Worm (Caenorhabditis elegans) whole organism, mixed stage, embryonic: Measurements from ENCODE around the gene srx-104.

Experiments used
- M03D4.4 ChIP-seq: sonication (generic microtip); optimal IDR thresholded peaks from 2 replicates; lab custom pipeline; 2017; ENCODE audit warnings: mild to moderate bottlenecking, missing genetic modification characterization, missing compliant biosample characterization
- bed-3 ChIP-seq: fragments of 200-800 bp; sonication (Bioruptor generic); optimal IDR thresholded peaks from 3 replicates; lab custom pipeline; 2018; ENCODE audit warnings: mild to moderate bottlenecking, missing genetic modification characterization, moderate library complexity, missing compliant biosample characterization
- blmp-1 ChIP-seq: fragments of 150-350 bp; optimal IDR thresholded peaks from 2 replicates; lab custom pipeline; 2014; ENCODE audit warnings: missing biosample characterization, missing genetic modification characterization
- ceh-39 ChIP-seq: fragments of 150-350 bp; optimal IDR thresholded peaks from 2 replicates; lab custom pipeline; 2014; ENCODE audit warnings: missing biosample characterization, missing genetic modification characterization
- ceh-83 ChIP-seq: fragments of 200-800 bp; sonication (Bioruptor generic); optimal IDR thresholded peaks from 2 replicates; lab custom pipeline; 2018; ENCODE audit warnings: mild to moderate bottlenecking, missing genetic modification characterization, missing compliant biosample characterization
- ces-1 ChIP-seq: fragments of 150-350 bp; optimal IDR thresholded peaks from 2 replicates; lab custom pipeline; 2014; ENCODE audit warnings: missing biosample characterization, missing genetic modification reagents, missing genetic modification characterization
- cnd-1 ChIP-seq: fragments of 200-800 bp; sonication (Bioruptor generic); optimal IDR thresholded peaks from 2 replicates; lab custom pipeline; 2018; ENCODE audit warnings: mild to moderate bottlenecking, missing genetic modification characterization, missing compliant biosample characterization
- drap-1 ChIP-seq: fragments of 200-800 bp; sonication (Bioruptor generic); optimal IDR thresholded peaks from 3 replicates; lab custom pipeline; 2018; ENCODE audit warnings: mild to moderate bottlenecking, missing genetic modification characterization, missing compliant biosample characterization
- elt-1 ChIP-seq: sonication (generic microtip); optimal IDR thresholded peaks from 2 replicates; lab custom pipeline; 2017; ENCODE audit warnings: missing genetic modification characterization, mild to moderate bottlenecking, missing compliant biosample characterization, antibody characterized with exemption, moderate library complexity, borderline replicate concordance; ENCODE audit not compliant: insufficient read depth
- elt-3 ChIP-seq: fragments of 150-350 bp; optimal IDR thresholded peaks from 2 replicates; lab custom pipeline; 2014; ENCODE audit warnings: missing biosample characterization, missing genetic modification characterization
- flh-1 ChIP-seq: fragments of 200-800 bp; sonication (Bioruptor generic); optimal IDR thresholded peaks from 2 replicates; lab custom pipeline; 2018; ENCODE audit warnings: mild to moderate bottlenecking, missing genetic modification characterization, moderate library complexity, missing compliant biosample characterization
- ham-2 ChIP-seq: fragments of 200-800 bp; sonication (Bioruptor generic); optimal IDR thresholded peaks from 2 replicates; lab custom pipeline; 2018; ENCODE audit warnings: mild to moderate bottlenecking, missing genetic modification characterization, missing compliant biosample characterization
- hlh-1 ChIP-seq: fragments of 150-350 bp; optimal IDR thresholded peaks from 2 replicates; lab custom pipeline; 2014; ENCODE audit warnings: missing biosample characterization, missing genetic modification reagents, missing genetic modification characterization
- lin-32 ChIP-seq: fragments of 200-800 bp; sonication (Bioruptor generic); optimal IDR thresholded peaks from 2 replicates; lab custom pipeline; 2018; ENCODE audit warnings: mild to moderate bottlenecking, missing genetic modification characterization, missing compliant biosample characterization
- lsy-2 ChIP-seq: fragments of 150-350 bp; optimal IDR thresholded peaks from 2 replicates; lab custom pipeline; 2014; ENCODE audit warnings: missing biosample characterization, missing genetic modification characterization
- mab-5 ChIP-seq: fragments of 150-350 bp; optimal IDR thresholded peaks from 2 replicates; lab custom pipeline; 2014; ENCODE audit warnings: missing biosample characterization, missing genetic modification characterization
- mep-1 ChIP-seq: fragments of 150-350 bp; optimal IDR thresholded peaks from 2 replicates; lab custom pipeline; 2017; ENCODE audit warnings: missing biosample characterization, missing genetic modification reagents, missing genetic modification characterization, inconsistent platforms
- mls-2 ChIP-seq: sonication (generic microtip); optimal IDR thresholded peaks from 2 replicates; lab custom pipeline; 2016; ENCODE audit warnings: mild to moderate bottlenecking, missing genetic modification characterization, moderate library complexity, missing compliant biosample characterization
- nhr-12 ChIP-seq: fragments of 150-350 bp; optimal IDR thresholded peaks from 2 replicates; lab custom pipeline; 2014; ENCODE audit warnings: missing biosample characterization, missing genetic modification characterization
- nhr-2 ChIP-seq: fragments of 150-350 bp; optimal IDR thresholded peaks from 2 replicates; lab custom pipeline; 2014; ENCODE audit warnings: missing biosample characterization, missing genetic modification characterization
- nhr-237 ChIP-seq: fragments of 150-350 bp; optimal IDR thresholded peaks from 2 replicates; lab custom pipeline; 2014; ENCODE audit warnings: missing biosample characterization, missing genetic modification characterization
- nhr-28 ChIP-seq: fragments of 150-350 bp; optimal IDR thresholded peaks from 2 replicates; lab custom pipeline; 2014; ENCODE audit warnings: missing biosample characterization, missing genetic modification characterization
- nhr-76 ChIP-seq: sonication (generic microtip); optimal IDR thresholded peaks from 2 replicates; lab custom pipeline; 2017; ENCODE audit warnings: missing biosample characterization, missing genetic modification characterization
- pha-4 ChIP-seq: fragments of 150-350 bp; optimal IDR thresholded peaks from 2 replicates; lab custom pipeline; 2018; ENCODE audit warnings: missing biosample characterization, missing genetic modification reagents, missing genetic modification characterization
- sem-2 ChIP-seq: fragments of 200-800 bp; sonication (Bioruptor generic); optimal IDR thresholded peaks from 2 replicates; lab custom pipeline; 2018; ENCODE audit warnings: mild to moderate bottlenecking, missing genetic modification characterization, missing compliant biosample characterization
- snpc-4 ChIP-seq: fragments of 150-350 bp; optimal IDR thresholded peaks from 2 replicates; lab custom pipeline; 2014; ENCODE audit warnings: missing biosample characterization, missing genetic modification characterization
- sptf-1 ChIP-seq: sonication (generic microtip); optimal IDR thresholded peaks from 2 replicates; lab custom pipeline; 2017; ENCODE audit warnings: mild to moderate bottlenecking, missing genetic modification characterization, moderate library complexity, missing compliant biosample characterization
- tbx-8 ChIP-seq: fragments of 200-800 bp; sonication (Bioruptor generic); optimal IDR thresholded peaks from 2 replicates; lab custom pipeline; 2018; ENCODE audit warnings: mild to moderate bottlenecking, missing genetic modification characterization, moderate library complexity, missing compliant biosample characterization
- unc-120 ChIP-seq: sonication (generic microtip); optimal IDR thresholded peaks from 2 replicates; lab custom pipeline; 2017; ENCODE audit warnings: missing genetic modification characterization, missing compliant biosample characterization; ENCODE audit not compliant: poor library complexity, severe bottlenecking
- unc-39 ChIP-seq: fragments of 150-350 bp; optimal IDR thresholded peaks from 2 replicates; lab custom pipeline; 2014; ENCODE audit warnings: missing biosample characterization, missing genetic modification characterization
- unc-62 ChIP-seq: fragments of 150-350 bp; optimal IDR thresholded peaks from 2 replicates; lab custom pipeline; 2014; ENCODE audit warnings: missing biosample characterization, missing genetic modification reagents, missing genetic modification characterization
- zip-8 ChIP-seq: fragments of 150-350 bp; optimal IDR thresholded peaks from 2 replicates; lab custom pipeline; 2014; ENCODE audit warnings: missing biosample characterization, missing genetic modification characterization
- ztf-11 ChIP-seq: fragments of 150-350 bp; optimal IDR thresholded peaks from 2 replicates; lab custom pipeline; 2014; ENCODE audit warnings: missing biosample characterization, missing genetic modification characterization

Gene srx-104

ce11 chrII:3678978-3679377, 20.5 kb downstream of the srx-104 start:
- no peak for TF ChIP-seq tbx-8 (GFP tag; lab: Kevin White, UChicago)
- no peak for TF ChIP-seq bed-3 (GFP tag; lab: Kevin White, UChicago)
- TF ChIP-seq nhr-76 (tag; lab: Kevin White, UChicago) = no peak
- no peak for TF ChIP-seq nhr-28
- TF ChIP-seq mep-1 (tag; lab: Kevin White, UChicago) = no peak
- no peak for TF ChIP-seq ham-2 (GFP tag; lab: Kevin White, UChicago)
- TF ChIP-seq zip-8 (tag; lab: Kevin White, UChicago) = no peak
- TF ChIP-seq unc-120 (tag; lab: Kevin White, UChicago) = no peak
- TF ChIP-seq unc-62 (GFP tag; lab: Kevin White, UChicago) = no peak
- no peak for TF ChIP-seq drap-1 (GFP tag; lab: Kevin White, UChicago)
- TF ChIP-seq cnd-1 = no peak
- TF ChIP-seq nhr-2 (tag; lab: Kevin White, UChicago) = no peak
- no peak for TF ChIP-seq pha-4 (tag; lab: Kevin White, UChicago)
- no peak for TF ChIP-seq elt-1 (tag; lab: Kevin White, UChicago)
- TF ChIP-seq ceh-83 (GFP tag; lab: Kevin White, UChicago) = no peak
- no peak for TF ChIP-seq nhr-237 (tag; lab: Kevin White, UChicago)

ce11 chrII:3675176-3675575, 24.3 kb downstream of the srx-104 start, which contains the start of gene F19B10.2:
F19B10.2 (plus strand) TSS chrII:3675476.
- TF ChIP-seq blmp-1 (tag; lab: Kevin White, UChicago) (no peak), cnd-1 (no peak), lsy-2 (tag; lab: Kevin White, UChicago) (no peak), mep-1 (tag; lab: Kevin White, UChicago) (no peak), nhr-28 (no peak), snpc-4 (tag; lab: Kevin White, UChicago) (no peak), unc-120 (tag; lab: Kevin White, UChicago) (no peak), ham-2 (GFP tag; lab: Kevin White, UChicago) (no peak), M03D4.4 (tag; lab: Kevin White, UChicago) (no peak), bed-3 (GFP tag; lab: Kevin White, UChicago) (no peak), nhr-237 (tag; lab: Kevin White, UChicago) (no peak)

ce11 chrII:3673493-3673892, 26.0 kb downstream of the srx-104 start, which contains the start of gene sea-1:
sea-1 (minus strand) TSS chrII:3673593.
- TF ChIP-seq nhr-2 (tag; lab: Kevin White, UChicago) = no peak
- no peak for TF ChIP-seq nhr-237 (tag; lab: Kevin White, UChicago)
- no peak for TF ChIP-seq hlh-1 (tag; lab: Kevin White, UChicago)
- TF ChIP-seq mep-1 (tag; lab: Kevin White, UChicago) = no peak
- TF ChIP-seq sptf-1 (tag; lab: Kevin White, UChicago) = no peak
- no peak for TF ChIP-seq elt-1 (tag; lab: Kevin White, UChicago)
- TF ChIP-seq unc-62 (GFP tag; lab: Kevin White, UChicago) = no peak
- no peak for TF ChIP-seq ceh-39 (tag; lab: Kevin White, UChicago)
- no peak for TF ChIP-seq nhr-28
- TF ChIP-seq ztf-11 = no peak
- no peak for TF ChIP-seq zip-8 (tag; lab: Kevin White, UChicago)
- TF ChIP-seq ceh-83 (GFP tag; lab: Kevin White, UChicago) = no peak
- no peak for TF ChIP-seq ces-1 (GFP tag; lab: Kevin White, UChicago)
- TF ChIP-seq elt-3 (tag; lab: Kevin White, UChicago) = no peak
- TF ChIP-seq bed-3 (GFP tag; lab: Kevin White, UChicago) = no peak
- no peak for TF ChIP-seq nhr-12 (tag; lab: Kevin White, UChicago)
- no peak for TF ChIP-seq mls-2
- TF ChIP-seq snpc-4 (tag; lab: Kevin White, UChicago) = no peak
- no peak for TF ChIP-seq lin-32
- no peak for TF ChIP-seq drap-1 (GFP tag; lab: Kevin White, UChicago)

- no peak for TF ChIP-seq elt-3 (tag; lab: Kevin White, UChicago)
- TF ChIP-seq pha-4 (tag; lab: Kevin White, UChicago) = no peak
- TF ChIP-seq snpc-4 (tag; lab: Kevin White, UChicago) = no peak
- no peak for TF ChIP-seq mls-2
- TF ChIP-seq nhr-28 = no peak
- TF ChIP-seq ham-2 (GFP tag; lab: Kevin White, UChicago) = no peak
- no peak for TF ChIP-seq sem-2
- no peak for TF ChIP-seq unc-39 (tag; lab: Kevin White, UChicago)
- TF ChIP-seq mab-5 = no peak
- no peak for TF ChIP-seq lsy-2 (tag; lab: Kevin White, UChicago)
- TF ChIP-seq bed-3 (GFP tag; lab: Kevin White, UChicago) = no peak
- TF ChIP-seq flh-1 = no peak
- no peak for TF ChIP-seq mep-1 (tag; lab: Kevin White, UChicago)
Measured at ce11 chrII:3670956-3671355, 28.5 kb downstream of the srx-104 start, which contains the start of gene srx-98. srx-98 (minus strand) TSS chrII:3671056.
